Worm (Caenorhabditis elegans): ENCODE results near the gene ZK632.9.

The ZK632.9 gene

ce11 chrIII:9827163-9827951 lies 2.1 kb upstream of the ZK632.9 start, which contains the start of the genes ZK632.10 and ZK632.11 (continued):
- TF ChIP-seq unc-130 (GFP tag; optimal IDR thresholded peaks at IDR 0.05) (no peak), ccch-3 (GFP tag; optimal IDR thresholded peaks at IDR 0.05) (no peak), lin-26 (GFP tag; IDR thresholded peaks at IDR 0.05) (no peak), snpc-1.1 (tag; optimal IDR thresholded peaks at IDR 0.05; ENCODE audit: insufficient read depth) (no peak), snpc-4 (GFP tag; optimal IDR thresholded peaks at IDR 0.05) (no peak), snpc-4 (tag; optimal IDR thresholded peaks at IDR 0.05) (peak in 2 of 4 experiments; percentile 16 to 42), lin-35 (GFP tag; optimal IDR thresholded peaks at IDR 0.05) (no peak), nhr-90 (tag; optimal IDR thresholded peaks at IDR 0.05) (no peak), lsy-27 (tag; optimal IDR thresholded peaks at IDR 0.05; ENCODE audit: borderline replicate concordance, insufficient read depth) (no peak), akir-1 (GFP tag; optimal IDR thresholded peaks at IDR 0.05) (no peak), T07F8.4 (tag; optimal IDR thresholded peaks at IDR 0.05) (no peak), sdz-38 (tag; optimal IDR thresholded peaks at IDR 0.05) (no peak), Y53F4B.3 (GFP tag; IDR thresholded peaks at IDR 0.05) (no peak), ama-1 (optimal IDR thresholded peaks at IDR 0.05) (no peak), ama-1 (GFP tag; optimal IDR thresholded peaks at IDR 0.05) (no peak), ztf-18 (tag; optimal IDR thresholded peaks at IDR 0.05) (no peak), ceh-91 (GFP tag; IDR thresholded peaks at IDR 0.05) (peak; percentile 53), let-607 (tag; optimal IDR thresholded peaks at IDR 0.05) (no peak), egrh-3 (GFP tag; IDR thresholded peaks at IDR 0.05) (no peak), hrde-1 (tag; optimal IDR thresholded peaks at IDR 0.05; ENCODE audit: borderline replicate concordance) (no peak), unc-62 (GFP tag; optimal IDR thresholded peaks at IDR 0.05) (no peak), K11D2.4 (GFP tag; IDR thresholded peaks at IDR 0.05) (no peak), ztf-28 (GFP tag; IDR thresholded peaks at IDR 0.05) (no peak), Y53G8AR.9 (GFP tag; conservative IDR thresholded peaks at IDR 0.05) (peak; percentile 39; the same call in 1 of the 2 replicates), sptf-2 (GFP tag; optimal IDR thresholded peaks at IDR 0.05) (no peak), ceh-27 (GFP tag; optimal IDR thresholded peaks at IDR 0.05) (peak; percentile 20), mes-4 (tag; optimal IDR thresholded peaks at IDR 0.05) (no peak), madf-10 (tag; optimal IDR thresholded peaks at IDR 0.05) (no peak), snpc-3.4 (tag; optimal IDR thresholded peaks at IDR 0.05) (no peak), Y67H2A.10 (GFP tag; conservative IDR thresholded peaks at IDR 0.05) (no peak), ets-4 (GFP tag; optimal IDR thresholded peaks at IDR 0.05) (no peak), ekl-4 (GFP tag; IDR thresholded peaks at IDR 0.05) (no peak), F49E8.2 (tag; optimal IDR thresholded peaks at IDR 0.05; ENCODE audit: insufficient read depth) (peak; percentile 8), repo-1 (tag; optimal IDR thresholded peaks at IDR 0.05) (no peak), F52B5.7 (tag; optimal IDR thresholded peaks at IDR 0.05) (no peak), F10E7.11 (tag; optimal IDR thresholded peaks at IDR 0.05) (no peak), sea-2 (GFP tag; IDR thresholded peaks at IDR 0.05) (no peak), B0336.3 (GFP tag; IDR thresholded peaks at IDR 0.05) (no peak), Y95B8A.8 (GFP tag; IDR thresholded peaks at IDR 0.05) (no peak), nhr-27 (tag; optimal IDR thresholded peaks at IDR 0.05) (no peak), xnd-1 (tag; optimal IDR thresholded peaks at IDR 0.05) (no peak), Y79H2A.3 (GFP tag; conservative IDR thresholded peaks at IDR 0.05) (no peak), F57A8.1 (GFP tag; optimal IDR thresholded peaks at IDR 0.05) (no peak), B0261.1 (tag; optimal IDR thresholded peaks at IDR 0.05) (no peak), Y56A3A.18 (GFP tag; IDR thresholded peaks at IDR 0.05) (no peak), K12H6.12 (tag; optimal IDR thresholded peaks at IDR 0.05) (peak; percentile 59), pbrm-1 (GFP tag; IDR thresholded peaks at IDR 0.05) (peak; percentile 56)

Measured in whole organism, young adult.